Fruit fly (Drosophila melanogaster): ENCODE results near the gene CapaR.
A peak's percentile ranks its signal among the peaks of the same experiment; 100 is the strongest.

The CapaR gene

dm6 chr3L:21516716-21517266 lies 45.2 kb downstream of the CapaR start (continued):
- TF ChIP-seq BEAF-32 (GFP tag; optimal IDR thresholded peaks at IDR 0.05) = peak; percentile 42
- TF ChIP-seq CG10267 (tag; optimal IDR thresholded peaks at IDR 0.05) = peak; percentile 92
- TF ChIP-seq Hsf (GFP tag; optimal IDR thresholded peaks at IDR 0.05) = peak; percentile 36
- no peak for TF ChIP-seq zf30C (GFP tag; optimal IDR thresholded peaks at IDR 0.05)
- no peak for TF ChIP-seq CG31441 (GFP tag; IDR thresholded peaks at IDR 0.05)
- no peak for TF ChIP-seq D (optimal IDR thresholded peaks at IDR 0.05)
- TF ChIP-seq D (GFP tag; optimal IDR thresholded peaks at IDR 0.05) = peak; percentile 19
- TF ChIP-seq CG4617 (GFP tag; optimal IDR thresholded peaks at IDR 0.05; ENCODE audit: borderline replicate concordance) = peak; percentile 95
- no peak for TF ChIP-seq CG10147 (GFP tag; optimal IDR thresholded peaks at IDR 0.05)
- no peak for TF ChIP-seq CG18764 (GFP tag; optimal IDR thresholded peaks at IDR 0.05)
- TF ChIP-seq CHES-1-like (GFP tag; optimal IDR thresholded peaks at IDR 0.05) = peak; percentile 38
- TF ChIP-seq Sry-δ (GFP tag; optimal IDR thresholded peaks at IDR 0.05) = peak; percentile 39
- TF ChIP-seq CG12299 (tag; optimal IDR thresholded peaks at IDR 0.05) = peak; percentile 2
- peak; percentile 14 for TF ChIP-seq CG10209 (GFP tag; optimal IDR thresholded peaks at IDR 0.05)
- TF ChIP-seq gfzf (GFP tag; optimal IDR thresholded peaks at IDR 0.05) = peak; percentile 95
- no peak for TF ChIP-seq CG11560 (tag; IDR thresholded peaks at IDR 0.05)
- TF ChIP-seq Ets65A (GFP tag) = no peak
- no peak for TF ChIP-seq kah (GFP tag; optimal IDR thresholded peaks at IDR 0.05)
- TF ChIP-seq HmgZ (tag; optimal IDR thresholded peaks at IDR 0.05) = peak; percentile 36
- peak; percentile 38 for TF ChIP-seq CG30403 (GFP tag; optimal IDR thresholded peaks at IDR 0.05)
- peak; percentile 70 for TF ChIP-seq scrt (GFP tag; optimal IDR thresholded peaks at IDR 0.05)
- peak; percentile 7 for TF ChIP-seq CG10979 (tag; optimal IDR thresholded peaks at IDR 0.05)
- no peak for TF ChIP-seq tio (GFP tag; optimal IDR thresholded peaks at IDR 0.05)
- no peak for TF ChIP-seq CG10654 (GFP tag; optimal IDR thresholded peaks at IDR 0.05)
- TF ChIP-seq CG8290 (GFP tag; optimal IDR thresholded peaks at IDR 0.05) = peak; percentile 13
- no peak for TF ChIP-seq CG8290 (tag; optimal IDR thresholded peaks at IDR 0.05)
- peak; percentile 58 for TF ChIP-seq CG2120 (GFP tag; optimal IDR thresholded peaks at IDR 0.05)
- TF ChIP-seq cato (GFP tag; optimal IDR thresholded peaks at IDR 0.05; ENCODE audit: borderline replicate concordance) = peak; percentile 0
- peak; percentile 5 for TF ChIP-seq unpg (GFP tag; optimal IDR thresholded peaks at IDR 0.05)
- peak; percentile 57 for TF ChIP-seq NC2β (GFP tag; optimal IDR thresholded peaks at IDR 0.05)
- TF ChIP-seq vfl (GFP tag; optimal IDR thresholded peaks at IDR 0.05) = peak; percentile 37
- TF ChIP-seq toy (GFP tag; IDR thresholded peaks at IDR 0.05) = no peak
- TF ChIP-seq gsb (GFP tag; IDR thresholded peaks at IDR 0.05) = no peak
- no peak for TF ChIP-seq Ravus (GFP tag; IDR thresholded peaks at IDR 0.05)
- TF ChIP-seq CG1603 (tag; optimal IDR thresholded peaks at IDR 0.05) = peak; percentile 14
- TF ChIP-seq sr (GFP tag; IDR thresholded peaks at IDR 0.05) = peak; percentile 13; the same call in 1 of the 3 replicates
- peak; percentile 100 for TF ChIP-seq bigmax (GFP tag; optimal IDR thresholded peaks at IDR 0.05)
- no peak for TF ChIP-seq tx (GFP tag; optimal IDR thresholded peaks at IDR 0.05)
- TF ChIP-seq cg (GFP tag; optimal IDR thresholded peaks at IDR 0.05) = peak; percentile 93
- TF ChIP-seq dm (GFP tag; optimal IDR thresholded peaks at IDR 0.05) = peak; percentile 43
- TF ChIP-seq CG17361 (GFP tag; IDR thresholded peaks at IDR 0.05) = no peak
- TF ChIP-seq CG3281 (GFP tag; optimal IDR thresholded peaks at IDR 0.05) = peak; percentile 27
- TF ChIP-seq Fer3 (tag; optimal IDR thresholded peaks at IDR 0.05) = no peak
- TF ChIP-seq HLH3B (GFP tag; IDR thresholded peaks at IDR 0.05) = no peak
- TF ChIP-seq Dp (GFP tag; optimal IDR thresholded peaks at IDR 0.05) = peak; percentile 39
- TF ChIP-seq CG13287 (GFP tag; IDR thresholded peaks at IDR 0.05; ENCODE audit: partially characterized antibody) = peak; percentile 34; the same call in 1 of the 2 replicates
- TF ChIP-seq dmrt11E (tag; optimal IDR thresholded peaks at IDR 0.05) = peak; percentile 1
- peak; percentile 18 for TF ChIP-seq tin (GFP tag; optimal IDR thresholded peaks at IDR 0.05)
- peak in 1 of 2 experiments; percentile 8 for TF ChIP-seq Pdp1 (GFP tag; optimal IDR thresholded peaks at IDR 0.05)
- TF ChIP-seq Atf3 (GFP tag; optimal IDR thresholded peaks at IDR 0.05) = no peak
- TF ChIP-seq az2 (GFP tag; optimal IDR thresholded peaks at IDR 0.05) = peak; percentile 27

Data from whole organism, embryonic.